Worm (Caenorhabditis elegans) whole organism, young adult: ENCODE results near the gene set-25.

Experiments
- B0336.3 ChIP-seq: fragments of 200-800 bp; sonication (Bioruptor generic); IDR thresholded peaks from 2 replicates; pipeline ENCODE4 v1.3.6; 2022; ENCODE audit warnings: missing genetic modification characterization, missing compliant biosample characterization
- F33H1.4 ChIP-seq: fragments of 200-800 bp; sonication (Bioruptor generic); IDR thresholded peaks from 2 replicates; pipeline ENCODE4 v1.3.6; 2022; ENCODE audit warnings: missing genetic modification reagents, missing genetic modification characterization, missing compliant biosample characterization
- F37B4.10 ChIP-seq: fragments of 200-800 bp; sonication (Bioruptor generic); IDR thresholded peaks from 2 replicates; pipeline ENCODE4 v1.3.6; 2022; ENCODE audit warnings: missing genetic modification characterization, missing compliant biosample characterization
- F57C9.4 ChIP-seq: sonication (generic microtip); optimal IDR thresholded peaks from 2 replicates; lab custom pipeline; 2017; ENCODE audit warnings: mild to moderate bottlenecking, missing genetic modification characterization, missing compliant biosample characterization
- T07F8.4 ChIP-seq: sonication (generic microtip); optimal IDR thresholded peaks from 2 replicates; lab custom pipeline; 2016; ENCODE audit warnings: mild to moderate bottlenecking, missing genetic modification characterization, moderate library complexity, missing compliant biosample characterization
- T26A5.8 ChIP-seq: sonication (generic microtip); optimal IDR thresholded peaks from 2 replicates; lab custom pipeline; 2016; ENCODE audit warnings: missing genetic modification characterization, missing compliant biosample characterization
- Y53G8AR.9 ChIP-seq: fragments of 200-800 bp; sonication (Bioruptor generic); conservative IDR thresholded peaks from 2 replicates; pipeline ENCODE4 v1.3.6; 2022; ENCODE audit warnings: missing genetic modification reagents, missing genetic modification characterization, missing compliant biosample characterization
- ZK185.1 ChIP-seq: sonication (generic microtip); optimal IDR thresholded peaks from 2 replicates; lab custom pipeline; 2016; ENCODE audit warnings: mild to moderate bottlenecking, missing genetic modification characterization, missing compliant biosample characterization; ENCODE audit not compliant: poor library complexity, severe bottlenecking
- ama-1 ChIP-seq, 3 experiments: fragments of 150-350 bp in 1 of 3; sonication (generic microtip) in 2 of 3; optimal IDR thresholded peaks; 2 replicates each; lab custom pipeline; 2014 to 2018; ENCODE audit warnings: missing biosample characterization in 2 of 3, missing genetic modification characterization in 2 of 3, missing genetic modification reagents in 2 of 3
- aptf-3 ChIP-seq: fragments of 200-800 bp; sonication (Bioruptor generic); IDR thresholded peaks from 2 replicates; pipeline ENCODE4 v1.3.6; 2022; ENCODE audit warnings: missing genetic modification characterization, missing compliant biosample characterization
- atf-7 ChIP-seq: sonication (generic microtip); optimal IDR thresholded peaks from 2 replicates; lab custom pipeline; 2017; ENCODE audit warnings: mild to moderate bottlenecking, missing genetic modification characterization, missing compliant biosample characterization
- attf-3 ChIP-seq: fragments of 200-800 bp; sonication (Bioruptor generic); conservative IDR thresholded peaks from 2 replicates; pipeline ENCODE4 v1.3.6; 2022; ENCODE audit warnings: missing genetic modification reagents, missing genetic modification characterization, missing compliant biosample characterization
- attf-5 ChIP-seq: fragments of 200-800 bp; sonication (Bioruptor generic); optimal IDR thresholded peaks from 2 replicates; lab custom pipeline; 2018; ENCODE audit warnings: mild to moderate bottlenecking, missing genetic modification characterization, missing compliant biosample characterization
- bed-1 ChIP-seq: fragments of 200-800 bp; sonication (Bioruptor generic); IDR thresholded peaks from 2 replicates; pipeline ENCODE4 v1.3.6; 2022; ENCODE audit warnings: missing genetic modification reagents, missing genetic modification characterization, missing compliant biosample characterization
- cebp-1 ChIP-seq, 2 experiments: fragments of 200-800 bp in 1 of 2; sonication (Bioruptor generic) in 1 of 2; sonication (generic microtip) in 1 of 2; IDR thresholded peaks in 1 of 2; optimal IDR thresholded peaks in 1 of 2; 2 replicates each; pipeline versions ENCODE4 v1.3.6 to Lab custom; 2017 to 2022; ENCODE audit warnings: missing compliant biosample characterization in 2 of 2, missing genetic modification characterization in 2 of 2, mild to moderate bottlenecking in 1 of 2, missing genetic modification reagents in 1 of 2, moderate library complexity in 1 of 2
- cebp-2 ChIP-seq: fragments of 200-800 bp; sonication (Bioruptor generic); IDR thresholded peaks from 2 replicates; pipeline ENCODE4 v1.3.6; 2022; ENCODE audit warnings: missing genetic modification characterization, missing compliant biosample characterization
- ceh-40 ChIP-seq: fragments of 200-800 bp; sonication (Bioruptor generic); IDR thresholded peaks from 2 replicates; pipeline ENCODE4 v1.3.6; 2022; ENCODE audit warnings: missing genetic modification characterization, missing compliant biosample characterization
- die-1 ChIP-seq: sonication (generic microtip); optimal IDR thresholded peaks from 2 replicates; lab custom pipeline; 2016; ENCODE audit warnings: missing genotype, mild to moderate bottlenecking, missing genetic modification characterization, missing compliant biosample characterization
- dpff-1 ChIP-seq: sonication (generic microtip); optimal IDR thresholded peaks from 2 replicates; lab custom pipeline; 2017; ENCODE audit warnings: mild to moderate bottlenecking, missing genetic modification characterization, missing compliant biosample characterization
- efl-1 ChIP-seq: fragments of 150-350 bp; optimal IDR thresholded peaks from 2 replicates; lab custom pipeline; 2014; ENCODE audit warnings: missing biosample characterization, missing genetic modification reagents, missing genetic modification characterization
- egl-44 ChIP-seq: fragments of 200-800 bp; sonication (Bioruptor generic); IDR thresholded peaks from 2 replicates; pipeline ENCODE4 v1.3.6; 2022; ENCODE audit warnings: missing genetic modification reagents, missing genetic modification characterization, missing compliant biosample characterization
- ets-4 ChIP-seq: fragments of 200-800 bp; sonication (Bioruptor generic); optimal IDR thresholded peaks from 2 replicates; lab custom pipeline; 2018; ENCODE audit warnings: mild to moderate bottlenecking, missing genetic modification characterization, missing compliant biosample characterization
- fkh-3 ChIP-seq: sonication (generic microtip); optimal IDR thresholded peaks from 2 replicates; lab custom pipeline; 2016; ENCODE audit warnings: mild to moderate bottlenecking, missing genetic modification characterization, missing compliant biosample characterization
- hlh-12 ChIP-seq: sonication (generic microtip); optimal IDR thresholded peaks from 2 replicates; lab custom pipeline; 2016; ENCODE audit warnings: missing genetic modification characterization, missing compliant biosample characterization
- hlh-26 ChIP-seq: fragments of 200-800 bp; sonication (Bioruptor generic); conservative IDR thresholded peaks from 2 replicates; pipeline ENCODE4 v1.3.6; 2022; ENCODE audit warnings: missing genetic modification reagents, missing genetic modification characterization, missing compliant biosample characterization
- hmg-1.2 ChIP-seq: fragments of 200-800 bp; sonication (Bioruptor generic); IDR thresholded peaks from 2 replicates; pipeline ENCODE4 v1.3.6; 2022; ENCODE audit warnings: missing genetic modification reagents, missing genetic modification characterization, missing compliant biosample characterization
- lag-1 ChIP-seq: fragments of 200-800 bp; sonication (Bioruptor generic); IDR thresholded peaks from 2 replicates; pipeline ENCODE4 v1.3.6; 2022; ENCODE audit warnings: missing genetic modification reagents, missing genetic modification characterization, missing compliant biosample characterization
- let-526 ChIP-seq: fragments of 200-800 bp; sonication (Bioruptor generic); IDR thresholded peaks from 2 replicates; pipeline ENCODE4 v1.3.6; 2022; ENCODE audit warnings: missing genetic modification reagents, missing genetic modification characterization, missing compliant biosample characterization
- let-607 ChIP-seq, 2 experiments: fragments of 200-800 bp in 1 of 2; sonication (Bioruptor generic) in 1 of 2; sonication (generic microtip) in 1 of 2; optimal IDR thresholded peaks; 2 replicates each; lab custom pipeline; 2016 to 2018; ENCODE audit warnings: mild to moderate bottlenecking in 2 of 2, missing compliant biosample characterization in 2 of 2, missing genetic modification characterization in 2 of 2, moderate library complexity in 2 of 2, missing genotype in 1 of 2
- lin-54 ChIP-seq: fragments of 200-800 bp; sonication (Bioruptor generic); optimal IDR thresholded peaks from 2 replicates; lab custom pipeline; 2018; ENCODE audit warnings: mild to moderate bottlenecking, missing genetic modification characterization, missing compliant biosample characterization
- lsl-1 ChIP-seq: fragments of 200-800 bp; sonication (Bioruptor generic); optimal IDR thresholded peaks from 2 replicates; lab custom pipeline; 2018; ENCODE audit warnings: mild to moderate bottlenecking, missing genetic modification characterization, moderate library complexity, missing compliant biosample characterization
- madf-10 ChIP-seq: sonication (generic microtip); optimal IDR thresholded peaks from 2 replicates; lab custom pipeline; 2016; ENCODE audit warnings: mild to moderate bottlenecking, missing genetic modification characterization, missing compliant biosample characterization
- madf-3 ChIP-seq: fragments of 200-800 bp; sonication (Bioruptor generic); IDR thresholded peaks from 2 replicates; pipeline ENCODE4 v1.3.6; 2022; ENCODE audit warnings: missing genetic modification reagents, missing genetic modification characterization, missing compliant biosample characterization
- mxl-1 ChIP-seq: sonication (generic microtip); optimal IDR thresholded peaks from 2 replicates; lab custom pipeline; 2016; ENCODE audit warnings: missing genetic modification characterization, missing compliant biosample characterization
- nfya-2 ChIP-seq: fragments of 200-800 bp; sonication (Bioruptor generic); IDR thresholded peaks from 2 replicates; pipeline ENCODE4 v1.3.6; 2022; ENCODE audit warnings: missing genetic modification reagents, missing genetic modification characterization, missing compliant biosample characterization
- nhr-80 ChIP-seq: sonication (generic microtip); optimal IDR thresholded peaks from 2 replicates; lab custom pipeline; 2016; ENCODE audit warnings: missing genetic modification characterization, missing compliant biosample characterization
- pha-4 ChIP-seq: fragments of 150-350 bp; sonication (generic microtip); optimal IDR thresholded peaks from 2 replicates; lab custom pipeline; 2014; ENCODE audit warnings: missing biosample characterization, missing genetic modification reagents, missing genetic modification characterization
- rec-8 ChIP-seq, 2 experiments: sonication (generic microtip); optimal IDR thresholded peaks; 2 replicates each; lab custom pipeline; 2016; ENCODE audit warnings: mild to moderate bottlenecking in 2 of 2, missing genetic modification characterization in 2 of 2, missing genetic modification reagents in 2 of 2, missing genotype in 2 of 2, missing biosample characterization in 1 of 2, missing compliant biosample characterization in 1 of 2, moderate library complexity in 1 of 2
- sea-2 ChIP-seq: fragments of 200-800 bp; sonication (Bioruptor generic); IDR thresholded peaks from 2 replicates; pipeline ENCODE4 v1.3.6; 2022; ENCODE audit warnings: missing genetic modification characterization, missing compliant biosample characterization
- snpc-1.1 ChIP-seq: sonication (generic microtip); optimal IDR thresholded peaks from 2 replicates; lab custom pipeline; 2017; ENCODE audit warnings: missing genetic modification characterization, mild to moderate bottlenecking, missing compliant biosample characterization, antibody characterized with exemption, moderate library complexity, missing genotype, missing genetic modification reagents; ENCODE audit not compliant: insufficient read depth
- snpc-3.4 ChIP-seq: sonication (generic microtip); optimal IDR thresholded peaks from 2 replicates; lab custom pipeline; 2017; ENCODE audit warnings: missing genetic modification characterization, mild to moderate bottlenecking, missing compliant biosample characterization, antibody characterized with exemption, moderate library complexity, missing genotype, missing genetic modification reagents
- snpc-4 ChIP-seq, 5 experiments: fragments of 150-350 bp in 1 of 5; sonication (generic microtip) in 4 of 5; optimal IDR thresholded peaks; 2 replicates each; lab custom pipeline; 2014 to 2018; ENCODE audit warnings: missing genetic modification characterization in 5 of 5, missing biosample characterization in 3 of 5, antibody characterized with exemption in 2 of 5, mild to moderate bottlenecking in 2 of 5, missing compliant biosample characterization in 2 of 5, missing genotype in 2 of 5, moderate library complexity in 2 of 5, missing genetic modification reagents in 1 of 5
- sptf-2 ChIP-seq: fragments of 200-800 bp; sonication (Bioruptor generic); optimal IDR thresholded peaks from 2 replicates; lab custom pipeline; 2018; ENCODE audit warnings: mild to moderate bottlenecking, missing genetic modification characterization, missing compliant biosample characterization
- tlf-1 ChIP-seq: fragments of 200-800 bp; sonication (Bioruptor generic); optimal IDR thresholded peaks from 2 replicates; lab custom pipeline; 2018; ENCODE audit warnings: mild to moderate bottlenecking, missing genetic modification characterization, missing compliant biosample characterization
- unc-130 ChIP-seq: sonication (generic microtip); optimal IDR thresholded peaks from 2 replicates; lab custom pipeline; 2016; ENCODE audit warnings: missing genetic modification reagents, missing genetic modification characterization, missing compliant biosample characterization
- unc-62 ChIP-seq: fragments of 150-350 bp; optimal IDR thresholded peaks from 2 replicates; lab custom pipeline; 2014; ENCODE audit warnings: missing biosample characterization, missing genetic modification reagents, missing genetic modification characterization
- xnd-1 ChIP-seq: sonication (generic microtip); optimal IDR thresholded peaks from 2 replicates; lab custom pipeline; 2016; ENCODE audit warnings: missing genotype, missing genetic modification reagents, missing genetic modification characterization, missing compliant biosample characterization

set-25 gene

DNA sequence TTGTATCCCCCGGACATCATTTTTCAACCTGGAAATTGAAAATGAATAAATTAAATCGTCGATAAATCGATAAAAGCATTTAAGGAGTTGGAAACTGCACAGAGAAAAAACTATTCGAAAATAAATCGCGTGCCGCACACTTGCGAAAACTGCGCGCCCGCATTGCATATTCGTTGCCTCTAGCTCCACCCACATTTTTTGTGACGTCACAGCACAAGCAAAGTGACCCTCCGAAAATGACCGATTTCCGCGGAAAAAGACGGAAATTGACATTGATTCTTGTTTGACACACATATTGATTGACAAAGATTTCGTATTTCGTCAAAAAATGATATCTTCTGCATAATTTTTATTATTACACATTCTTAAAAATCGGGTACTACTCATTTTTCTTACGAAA, 24.0 kb downstream of the set-25 start, which contains the start of gene cpf-2 (continued):
- TF ChIP-seq ets-4: no peak
- TF ChIP-seq F33H1.4 (GFP tag; lab: Robert Waterston, UW): peak; percentile 37
- TF ChIP-seq snpc-3.4: peak; percentile 45
- TF ChIP-seq nhr-80: no peak
- TF ChIP-seq hmg-1.2 (GFP tag; lab: Robert Waterston, UW): peak; percentile 43
- TF ChIP-seq ama-1 (optimal IDR thresholded peaks at IDR 0.05; lab: Kevin White, UChicago): no peak
- peak in 1 of 2 experiments; percentile 34 for TF ChIP-seq ama-1 (GFP tag; optimal IDR thresholded peaks at IDR 0.05; lab: Kevin White, UChicago)
- TF ChIP-seq mxl-1: no peak
- 0 out of 2 replicates have a peak, but pooled peaks have one; percentile 10 for TF ChIP-seq let-526 (GFP tag; lab: Robert Waterston, UW)
- no peak for TF ChIP-seq die-1 (tag; lab: Kevin White, UChicago)
- TF ChIP-seq cebp-1 (GFP tag; IDR thresholded peaks at IDR 0.05; lab: Robert Waterston, UW): no peak
- TF ChIP-seq cebp-1 (tag; optimal IDR thresholded peaks at IDR 0.05; lab: Kevin White, UChicago): peak; percentile 69
- peak in 1 of 2 experiments; percentile 51 for TF ChIP-seq let-607 (tag; optimal IDR thresholded peaks at IDR 0.05; lab: Kevin White, UChicago)
- no peak for TF ChIP-seq xnd-1 (tag; lab: Kevin White, UChicago)
- TF ChIP-seq efl-1 (GFP tag; lab: Kevin White, UChicago): no peak
- peak; percentile 23 for TF ChIP-seq madf-10
- no peak for TF ChIP-seq snpc-4 (GFP tag; optimal IDR thresholded peaks at IDR 0.05; lab: Kevin White, UChicago)
- peak in 2 of 4 experiments; percentile 15 to 22 for TF ChIP-seq snpc-4 (tag; optimal IDR thresholded peaks at IDR 0.05; lab: Kevin White, UChicago)
- peak; percentile 29 for TF ChIP-seq unc-130 (GFP tag; lab: Kevin White, UChicago)
- no peak for TF ChIP-seq unc-62 (GFP tag; lab: Kevin White, UChicago)
- no peak for TF ChIP-seq F57C9.4 (tag; lab: Kevin White, UChicago)
- peak; percentile 41; the same call in 1 of the 2 replicates for TF ChIP-seq B0336.3
- no peak for TF ChIP-seq sptf-2
- TF ChIP-seq ZK185.1 (tag; lab: Kevin White, UChicago): peak; percentile 55
- peak; percentile 41 for TF ChIP-seq attf-5 (GFP tag; lab: Kevin White, UChicago)
- TF ChIP-seq dpff-1 (tag; lab: Kevin White, UChicago): no peak
- peak; percentile 19; the same call in 1 of the 2 replicates for TF ChIP-seq ceh-40
- no peak for TF ChIP-seq nfya-2 (GFP tag; lab: Robert Waterston, UW)
- TF ChIP-seq lsl-1 (GFP tag; lab: Kevin White, UChicago): peak; percentile 30
- no peak for TF ChIP-seq lag-1 (GFP tag; lab: Robert Waterston, UW)
- peak; percentile 81; the same call in 1 of the 2 replicates for TF ChIP-seq madf-3
- peak; percentile 14 for TF ChIP-seq tlf-1 (GFP tag; lab: Kevin White, UChicago)
- no peak for TF ChIP-seq bed-1 (GFP tag; lab: Robert Waterston, UW)
- no peak for TF ChIP-seq T26A5.8
- no peak for TF ChIP-seq T07F8.4 (tag; lab: Kevin White, UChicago)
- no peak for TF ChIP-seq snpc-1.1
- TF ChIP-seq Y53G8AR.9 (GFP tag; lab: Robert Waterston, UW): 0 out of 2 replicates have a peak, but pooled peaks have one; percentile 29
- no peak for TF ChIP-seq F37B4.10 (GFP tag; lab: Robert Waterston, UW)
- TF ChIP-seq pha-4 (tag; lab: Kevin White, UChicago): no peak
- TF ChIP-seq egl-44 (GFP tag; lab: Robert Waterston, UW): no peak
- no peak for TF ChIP-seq hlh-12 (tag; lab: Kevin White, UChicago)
- TF ChIP-seq hlh-26 (GFP tag; lab: Robert Waterston, UW): no peak
- no peak for TF ChIP-seq sea-2 (GFP tag; lab: Robert Waterston, UW)
- TF ChIP-seq lin-54 (GFP tag; lab: Kevin White, UChicago): peak; percentile 66
- TF ChIP-seq cebp-2 (GFP tag; lab: Robert Waterston, UW): no peak
- TF ChIP-seq atf-7 (tag; lab: Kevin White, UChicago): peak; percentile 48
- TF ChIP-seq attf-3 (GFP tag; lab: Robert Waterston, UW): no peak
- TF ChIP-seq fkh-3 (tag; lab: Kevin White, UChicago): no peak
- TF ChIP-seq aptf-3 (GFP tag; lab: Robert Waterston, UW): no peak
- TF ChIP-seq rec-8 (tag; optimal IDR thresholded peaks at IDR 0.05; lab: Kevin White, UChicago): no peak
